Worm (Caenorhabditis elegans): ENCODE measurements around the gene col-172.

DNA sequence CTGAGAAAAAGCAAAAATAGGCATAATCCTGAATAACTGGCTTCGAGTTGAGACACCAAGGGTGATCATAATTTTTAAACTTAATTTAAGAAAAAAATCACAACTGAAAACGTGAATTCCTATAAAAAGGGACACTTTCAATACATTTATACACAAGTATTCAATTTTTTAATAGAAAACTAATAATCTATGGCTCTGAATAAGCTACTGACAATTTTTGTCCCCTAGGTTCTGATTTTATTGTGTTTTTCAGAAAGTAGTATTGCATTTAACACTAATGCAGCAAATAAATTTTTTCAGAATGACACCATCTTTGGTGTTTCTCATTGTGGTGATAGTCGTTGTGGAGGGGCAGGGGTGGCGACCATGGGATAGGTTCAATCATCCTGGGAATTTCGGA is 40.7 kb downstream of the col-172 start, which contains the start of gene nas-11:
- no peak for TF ChIP-seq nfya-1 (tag; optimal IDR thresholded peaks at IDR 0.05)
- no peak for TF ChIP-seq nhr-11 (tag; optimal IDR thresholded peaks at IDR 0.05)
- no peak for TF ChIP-seq elt-2 (tag; optimal IDR thresholded peaks at IDR 0.05)
- TF ChIP-seq rnt-1 (tag; optimal IDR thresholded peaks at IDR 0.05): no peak
- TF ChIP-seq nhr-232 (tag; optimal IDR thresholded peaks at IDR 0.05): no peak
- no peak for TF ChIP-seq ceh-9 (tag; optimal IDR thresholded peaks at IDR 0.05)
- no peak for TF ChIP-seq pqm-1 (tag; optimal IDR thresholded peaks at IDR 0.05)
- no peak for TF ChIP-seq fkh-10 (GFP tag; optimal IDR thresholded peaks at IDR 0.05)
- no peak for TF ChIP-seq hlh-6 (tag; optimal IDR thresholded peaks at IDR 0.05)
- no peak for TF ChIP-seq unc-42 (tag; optimal IDR thresholded peaks at IDR 0.05)
- TF ChIP-seq npax-4 (tag; optimal IDR thresholded peaks at IDR 0.05): no peak
- TF ChIP-seq ttx-3 (tag; optimal IDR thresholded peaks at IDR 0.05): no peak

All from whole organism, late embryonic.